Worm (Caenorhabditis elegans): ENCODE measurements around the gene C53C11.2.

Gene C53C11.2

DNA sequence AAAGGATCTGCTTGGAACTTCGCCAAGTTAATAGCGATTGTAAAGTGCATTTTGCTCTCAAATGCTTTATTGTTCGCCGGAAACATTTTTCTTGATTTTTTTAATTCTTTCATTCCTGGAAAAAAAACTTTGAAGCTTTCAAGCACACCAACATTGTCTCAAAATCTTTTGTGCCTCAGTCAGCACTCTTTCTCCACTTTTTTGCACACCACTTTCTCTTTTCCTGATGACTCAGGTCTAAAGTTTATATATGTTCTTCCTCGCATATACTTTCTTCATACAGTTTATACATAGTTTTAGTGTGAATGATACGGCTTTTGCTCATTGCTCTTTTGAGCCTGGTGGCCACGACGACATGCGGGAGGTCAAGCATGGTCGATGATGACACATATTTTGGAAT, 2.7 kb upstream of the C53C11.2 start, which contains the start of gene C53C11.5:
TSS of gene C53C11.5 (plus strand) at position 301 of the 400 bp plus-strand sequence.
- TF ChIP-seq nhr-77 (tag; optimal IDR thresholded peaks at IDR 0.05) (no peak), nhr-12 (tag; optimal IDR thresholded peaks at IDR 0.05) (no peak), alr-1 (tag; optimal IDR thresholded peaks at IDR 0.05) (no peak), ztf-1 (GFP tag; conservative IDR thresholded peaks at IDR 0.05) (no peak), mab-5 (tag; optimal IDR thresholded peaks at IDR 0.05) (no peak), F13H6.1 (tag; optimal IDR thresholded peaks at IDR 0.05) (no peak)

- TF ChIP-seq nhr-11 (tag; optimal IDR thresholded peaks at IDR 0.05) (no peak), ama-1 (optimal IDR thresholded peaks at IDR 0.05) (no peak), nhr-129 (tag; optimal IDR thresholded peaks at IDR 0.05) (peak; percentile 56), aly-2 (tag; optimal IDR thresholded peaks at IDR 0.05) (no peak)
Measured at ce11 chrX:17338944-17339343, 2.5 kb downstream of the C53C11.2 start.

ce11 chrX:17340484-17340883, 4.0 kb downstream of the C53C11.2 start, which contains the start of gene C53C11.1:
Gene C53C11.1 (plus strand): TSS chrX:17340784.
- TF ChIP-seq nhr-12 (tag; optimal IDR thresholded peaks at IDR 0.05) (no peak), ztf-4 (tag; optimal IDR thresholded peaks at IDR 0.05) (no peak), F13H6.1 (tag; optimal IDR thresholded peaks at IDR 0.05) (no peak), nhr-10 (tag; optimal IDR thresholded peaks at IDR 0.05) (no peak), dmd-4 (tag; optimal IDR thresholded peaks at IDR 0.05) (no peak), Y55F3AM.14 (GFP tag; optimal IDR thresholded peaks at IDR 0.05) (no peak), blmp-1 (tag; optimal IDR thresholded peaks at IDR 0.05; ENCODE audit: insufficient read depth) (no peak), ztf-1 (GFP tag; conservative IDR thresholded peaks at IDR 0.05) (no peak), sma-3 (GFP tag; optimal IDR thresholded peaks at IDR 0.05) (no peak), nhr-11 (tag; optimal IDR thresholded peaks at IDR 0.05) (no peak), peb-1 (tag; optimal IDR thresholded peaks at IDR 0.05) (no peak), elt-1 (tag; optimal IDR thresholded peaks at IDR 0.05) (no peak)

DNA sequence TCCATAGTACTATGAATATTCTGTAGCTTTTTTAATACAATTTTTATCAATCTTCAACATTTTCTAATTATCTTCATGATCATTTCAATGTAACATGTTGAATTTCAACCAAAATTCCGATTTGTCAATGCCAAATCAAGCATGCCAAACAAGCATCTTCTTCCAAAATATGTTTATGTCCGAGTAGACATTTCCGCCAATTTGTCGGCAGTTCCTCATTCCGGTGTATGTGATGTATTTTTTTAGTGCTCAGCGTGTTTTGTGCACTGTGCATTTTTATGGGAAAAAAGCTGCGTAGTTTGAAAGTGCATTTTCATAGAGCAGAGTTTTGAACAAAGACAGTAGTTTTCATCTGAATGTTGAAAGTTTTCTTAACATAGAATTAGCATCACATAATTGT, 13.0 kb downstream of the C53C11.2 start:
- no peak for TF ChIP-seq snpc-4 (tag; optimal IDR thresholded peaks at IDR 0.05)
- no peak for TF ChIP-seq zag-1 (tag; optimal IDR thresholded peaks at IDR 0.05)
- TF ChIP-seq ztf-4 (tag; optimal IDR thresholded peaks at IDR 0.05), result no peak
- TF ChIP-seq nhr-6 (tag; optimal IDR thresholded peaks at IDR 0.05), result no peak
- TF ChIP-seq ztf-1 (GFP tag; conservative IDR thresholded peaks at IDR 0.05), result no peak
- no peak for TF ChIP-seq nhr-237 (tag; optimal IDR thresholded peaks at IDR 0.05)
- no peak for TF ChIP-seq elt-3 (tag; optimal IDR thresholded peaks at IDR 0.05)
- no peak for TF ChIP-seq alr-1 (tag; optimal IDR thresholded peaks at IDR 0.05)
- no peak for TF ChIP-seq nhr-129 (tag; optimal IDR thresholded peaks at IDR 0.05)
- TF ChIP-seq lsy-2 (tag; optimal IDR thresholded peaks at IDR 0.05), result no peak
- TF ChIP-seq egl-27 (tag; optimal IDR thresholded peaks at IDR 0.05), result no peak
- TF ChIP-seq elt-1 (tag; optimal IDR thresholded peaks at IDR 0.05), result no peak
- no peak for TF ChIP-seq mab-5 (tag; optimal IDR thresholded peaks at IDR 0.05)
- no peak for TF ChIP-seq nhr-25 (tag; optimal IDR thresholded peaks at IDR 0.05)

DNA sequence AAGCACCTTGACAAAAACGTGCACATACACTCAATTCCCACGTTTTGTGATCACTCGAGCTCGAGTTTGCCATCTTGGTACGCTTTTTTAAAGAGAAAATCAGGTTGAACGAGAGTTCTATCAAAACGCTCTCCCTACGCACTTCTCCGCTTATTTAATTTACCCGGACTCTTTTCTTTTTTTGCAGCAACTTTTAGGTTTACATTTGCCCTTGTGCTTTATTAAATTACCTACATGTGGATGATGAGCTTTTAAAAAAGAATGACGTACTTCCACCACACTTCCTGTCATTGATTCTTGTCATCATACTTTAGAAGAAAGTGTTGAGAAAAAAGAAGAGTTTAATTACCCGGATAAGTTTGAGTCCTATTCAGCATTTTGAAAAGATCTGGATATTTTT, 15.7 kb downstream of the C53C11.2 start:
- TF ChIP-seq C34F6.9 (tag; optimal IDR thresholded peaks at IDR 0.05), result peak; percentile 3
- TF ChIP-seq sma-9 (GFP tag; optimal IDR thresholded peaks at IDR 0.05), result peak; percentile 33
- TF ChIP-seq sma-9 (tag; optimal IDR thresholded peaks at IDR 0.05), result no peak
- no peak for TF ChIP-seq nhr-12 (tag; optimal IDR thresholded peaks at IDR 0.05)

DNA sequence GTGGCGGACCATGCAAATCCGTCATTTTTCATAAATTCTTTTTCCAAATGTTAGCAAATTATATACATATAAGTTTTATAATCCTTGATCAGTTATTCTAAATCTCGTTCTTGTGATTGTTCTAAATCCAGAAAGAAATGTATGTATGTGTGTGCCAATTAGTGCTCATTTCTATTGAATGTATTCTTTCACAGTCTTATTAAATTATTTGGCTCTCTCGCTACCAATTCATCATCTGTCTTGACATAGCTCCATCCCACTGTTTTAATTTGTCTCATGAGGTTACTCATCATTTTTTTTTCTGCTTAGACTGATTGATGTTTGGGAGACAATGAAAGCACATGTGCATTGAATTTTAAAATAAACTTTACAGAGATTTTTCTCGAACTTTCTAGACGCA, 19.0 kb downstream of the C53C11.2 start:
- no peak for TF ChIP-seq C34F6.9 (tag; optimal IDR thresholded peaks at IDR 0.05)
- TF ChIP-seq nhr-6 (tag; optimal IDR thresholded peaks at IDR 0.05), result no peak
- no peak for TF ChIP-seq nhr-25 (tag; optimal IDR thresholded peaks at IDR 0.05)
- no peak for TF ChIP-seq lin-13 (GFP tag; optimal IDR thresholded peaks at IDR 0.05)
- TF ChIP-seq skn-1 (tag; optimal IDR thresholded peaks at IDR 0.05), result no peak
- no peak for TF ChIP-seq sma-3 (GFP tag; optimal IDR thresholded peaks at IDR 0.05)
- no peak for TF ChIP-seq nhr-129 (tag; optimal IDR thresholded peaks at IDR 0.05)
- no peak for TF ChIP-seq nhr-77 (tag; optimal IDR thresholded peaks at IDR 0.05)
- no peak for TF ChIP-seq alr-1 (tag; optimal IDR thresholded peaks at IDR 0.05)
- TF ChIP-seq blmp-1 (tag; optimal IDR thresholded peaks at IDR 0.05; ENCODE audit: insufficient read depth), result no peak
- no peak for TF ChIP-seq ceh-16 (tag; optimal IDR thresholded peaks at IDR 0.05)
- no peak for TF ChIP-seq ztf-11 (tag; optimal IDR thresholded peaks at IDR 0.05)
- TF ChIP-seq F13H6.1 (tag; optimal IDR thresholded peaks at IDR 0.05), result no peak
- no peak for TF ChIP-seq ztf-1 (GFP tag; conservative IDR thresholded peaks at IDR 0.05)
- TF ChIP-seq zag-1 (tag; optimal IDR thresholded peaks at IDR 0.05), result no peak

Measured in whole organism, L2 larva.